Fruit fly (Drosophila melanogaster) whole organism, embryonic: Measurements from ENCODE around the gene Pex10.
A peak's percentile ranks its signal among the peaks of the same experiment; 100 is the strongest.

ENCODE experiments used
- ATbp ChIP-seq: fragments of 200-800 bp; sonication (Bioruptor generic); optimal IDR thresholded peaks from 2 replicates; lab custom pipeline; 2017; ENCODE audit warnings: missing biosample characterization, mild to moderate bottlenecking, missing genetic modification characterization, missing genetic modification reagents
- Antp ChIP-seq: fragments of 200-800 bp; sonication (Bioruptor generic); optimal IDR thresholded peaks from 3 replicates; lab custom pipeline; 2016; ENCODE audit warnings: missing biosample characterization, missing genetic modification characterization
- B-H2 ChIP-seq: fragments of 200-800 bp; sonication (Bioruptor generic); optimal IDR thresholded peaks from 2 replicates; lab custom pipeline; 2018; ENCODE audit warnings: missing biosample characterization, mild to moderate bottlenecking, missing genetic modification characterization
- Bteb2 ChIP-seq: fragments of 200-800 bp; sonication (Bioruptor generic); optimal IDR thresholded peaks from 2 replicates; lab custom pipeline; 2016; ENCODE audit warnings: missing biosample characterization, missing genetic modification characterization
- CG10147 ChIP-seq: fragments of 200-800 bp; sonication (Bioruptor generic); optimal IDR thresholded peaks from 2 replicates; lab custom pipeline; 2019; ENCODE audit warnings: missing biosample characterization, mild to moderate bottlenecking, missing genetic modification characterization, moderate library complexity
- CG10366 ChIP-seq: fragments of 200-800 bp; sonication (Bioruptor generic); IDR thresholded peaks from 2 replicates; pipeline ENCODE4 v1.3.6; 2022; ENCODE audit warnings: missing biosample characterization, missing genetic modification characterization
- CG10654 ChIP-seq: fragments of 200-800 bp; sonication (Bioruptor generic); optimal IDR thresholded peaks from 2 replicates; lab custom pipeline; 2016; ENCODE audit warnings: missing biosample characterization, missing genetic modification characterization
- CG11093 ChIP-seq: fragments of 200-800 bp; sonication (Bioruptor generic); IDR thresholded peaks from 3 replicates; pipeline ENCODE4 v1.3.6; 2022; ENCODE audit warnings: missing biosample characterization, missing genetic modification characterization
- CG11398 ChIP-seq: fragments of 200-800 bp; sonication (Bioruptor generic); optimal IDR thresholded peaks from 2 replicates; lab custom pipeline; 2016; ENCODE audit warnings: missing biosample characterization, missing genetic modification characterization
- CG15696 ChIP-seq: fragments of 200-800 bp; sonication (Bioruptor generic); optimal IDR thresholded peaks from 2 replicates; lab custom pipeline; 2019; ENCODE audit warnings: missing biosample characterization, mild to moderate bottlenecking, missing genetic modification characterization, moderate library complexity
- CG17385 ChIP-seq: fragments of 200-800 bp; sonication (Bioruptor generic); optimal IDR thresholded peaks from 3 replicates; lab custom pipeline; 2018; ENCODE audit warnings: missing biosample characterization, mild to moderate bottlenecking, missing genetic modification characterization
- CG30431 ChIP-seq: fragments of 200-800 bp; sonication (Bioruptor generic); optimal IDR thresholded peaks from 2 replicates; lab custom pipeline; 2017; ENCODE audit warnings: missing biosample characterization, missing genetic modification characterization
- CG31388 ChIP-seq: fragments of 200-800 bp; sonication (Bioruptor generic); optimal IDR thresholded peaks from 2 replicates; lab custom pipeline; 2016; ENCODE audit warnings: missing biosample characterization, missing genetic modification characterization
- CG4617 ChIP-seq: fragments of 200-800 bp; sonication (Bioruptor generic); optimal IDR thresholded peaks from 3 replicates; lab custom pipeline; 2016; ENCODE audit warnings: missing biosample characterization, missing genetic modification characterization, borderline replicate concordance
- CG6272 ChIP-seq: fragments of 200-800 bp; sonication (Bioruptor generic); IDR thresholded peaks from 2 replicates; pipeline ENCODE4 v1.3.6; 2022; ENCODE audit warnings: missing biosample characterization, missing genetic modification characterization
- D19A ChIP-seq: fragments of 200-800 bp; optimal IDR thresholded peaks from 3 replicates; lab custom pipeline; 2019; ENCODE audit warnings: missing biosample characterization, mild to moderate bottlenecking, missing genetic modification characterization, moderate library complexity
- Gug ChIP-seq: fragments of 200-800 bp; sonication (Bioruptor generic); IDR thresholded peaks from 4 replicates; pipeline ENCODE4 v1.3.6; 2022; ENCODE audit warnings: missing biosample characterization, missing genetic modification characterization
- HLH54F ChIP-seq: fragments of 200-800 bp; sonication (Bioruptor generic); optimal IDR thresholded peaks from 3 replicates; lab custom pipeline; 2016; ENCODE audit warnings: missing biosample characterization, missing genetic modification characterization
- Hr39 ChIP-seq: fragments of >200 bp; optimal IDR thresholded peaks from 2 replicates; lab custom pipeline; 2017
- Jarid2 ChIP-seq: fragments of 200-800 bp; sonication (Bioruptor generic); optimal IDR thresholded peaks from 3 replicates; lab custom pipeline; 2017; ENCODE audit warnings: mild to moderate bottlenecking, missing biosample characterization, missing genetic modification reagents, missing genetic modification characterization
- NC2β ChIP-seq: fragments of 200-800 bp; sonication (Bioruptor generic); optimal IDR thresholded peaks from 2 replicates; lab custom pipeline; 2016; ENCODE audit warnings: missing biosample characterization, missing genetic modification characterization
- Neu2 ChIP-seq: fragments of 200-800 bp; sonication (Bioruptor generic); optimal IDR thresholded peaks from 3 replicates; lab custom pipeline; 2016; ENCODE audit warnings: missing biosample characterization, missing genetic modification characterization, borderline replicate concordance
- Ptx1 ChIP-seq: fragments of 200-800 bp; sonication (Bioruptor generic); IDR thresholded peaks from 2 replicates; pipeline ENCODE4 v1.3.6; 2022; ENCODE audit warnings: missing biosample characterization, missing genetic modification characterization
- Taf1 ChIP-seq: fragments of 200-800 bp; sonication (Bioruptor generic); IDR thresholded peaks from 2 replicates; pipeline ENCODE4 v1.3.6; 2022; ENCODE audit warnings: missing biosample characterization, missing genetic modification characterization
- Trl ChIP-seq, 3 experiments: fragments of >200 bp in 2 of 3; fragments of 200-800 bp in 1 of 3; sonication (Bioruptor generic) in 1 of 3; optimal IDR thresholded peaks; 2 replicates in 1 of 3; 3 replicates in 2 of 3; lab custom pipeline; 2016 to 2017; ENCODE audit warnings: missing biosample characterization in 1 of 3, missing genetic modification characterization in 1 of 3
- ap ChIP-seq: fragments of 200-800 bp; sonication (Bioruptor generic); IDR thresholded peaks from 2 replicates; pipeline ENCODE4 v1.3.6; 2022; ENCODE audit warnings: missing biosample characterization, missing genetic modification characterization
- az2 ChIP-seq: fragments of 200-800 bp; sonication (Bioruptor generic); optimal IDR thresholded peaks from 3 replicates; lab custom pipeline; 2016; ENCODE audit warnings: missing biosample characterization, missing genetic modification characterization
- cwo ChIP-seq: fragments of 200-800 bp; sonication (Bioruptor generic); optimal IDR thresholded peaks from 3 replicates; lab custom pipeline; 2017; ENCODE audit warnings: missing biosample characterization, missing genetic modification characterization, mild to moderate bottlenecking, moderate library complexity, missing genetic modification reagents
- dm ChIP-seq: fragments of 200-800 bp; sonication (Bioruptor generic); optimal IDR thresholded peaks from 3 replicates; lab custom pipeline; 2016; ENCODE audit warnings: missing biosample characterization, missing genetic modification characterization
- dmrt11E ChIP-seq: fragments of 200-800 bp; sonication (Bioruptor generic); optimal IDR thresholded peaks from 3 replicates; lab custom pipeline; 2018; ENCODE audit warnings: missing biosample characterization, mild to moderate bottlenecking, missing genetic modification characterization, moderate library complexity
- exex ChIP-seq: fragments of 200-800 bp; sonication (Bioruptor generic); optimal IDR thresholded peaks from 4 replicates; lab custom pipeline; 2018; ENCODE audit warnings: missing biosample characterization, mild to moderate bottlenecking, missing genetic modification characterization, moderate library complexity
- fd64A ChIP-seq: fragments of 200-800 bp; sonication (Bioruptor generic); optimal IDR thresholded peaks from 3 replicates; lab custom pipeline; 2018; ENCODE audit warnings: missing biosample characterization, mild to moderate bottlenecking, missing genetic modification characterization
- gem ChIP-seq: fragments of 200-800 bp; sonication (Bioruptor generic); optimal IDR thresholded peaks from 2 replicates; lab custom pipeline; 2019; ENCODE audit warnings: missing biosample characterization, mild to moderate bottlenecking, missing genetic modification characterization, moderate library complexity
- her ChIP-seq: fragments of 200-800 bp; sonication (Bioruptor generic); optimal IDR thresholded peaks from 2 replicates; lab custom pipeline; 2016; ENCODE audit warnings: missing biosample characterization, missing genetic modification characterization
- jing ChIP-seq: fragments of 200-800 bp; sonication (Bioruptor generic); optimal IDR thresholded peaks from 2 replicates; lab custom pipeline; 2018; ENCODE audit warnings: missing biosample characterization, mild to moderate bottlenecking, missing genetic modification characterization
- ken ChIP-seq: fragments of 200-800 bp; sonication (Bioruptor generic); IDR thresholded peaks from 3 replicates; pipeline ENCODE4 v1.3.6; 2022; ENCODE audit warnings: missing biosample characterization, missing genetic modification characterization
- mirr ChIP-seq: fragments of 200-800 bp; sonication (Bioruptor generic); optimal IDR thresholded peaks from 3 replicates; lab custom pipeline; 2018; ENCODE audit warnings: missing biosample characterization, mild to moderate bottlenecking, missing genetic modification characterization
- mld ChIP-seq: fragments of 200-800 bp; sonication (Bioruptor generic); IDR thresholded peaks from 3 replicates; pipeline ENCODE4 v1.3.6; 2022; ENCODE audit warnings: missing biosample characterization, missing genetic modification characterization; ENCODE audit not compliant: partially characterized antibody
- nmo ChIP-seq: fragments of 200-800 bp; sonication (Bioruptor generic); optimal IDR thresholded peaks from 2 replicates; lab custom pipeline; 2018; ENCODE audit warnings: missing biosample characterization, mild to moderate bottlenecking, missing genetic modification characterization, moderate library complexity
- odd ChIP-seq: fragments of 200-800 bp; sonication (Bioruptor generic); optimal IDR thresholded peaks from 2 replicates; lab custom pipeline; 2017; ENCODE audit warnings: missing biosample characterization, mild to moderate bottlenecking, missing genetic modification characterization
- org-1 ChIP-seq: fragments of 200-800 bp; sonication (Bioruptor generic); optimal IDR thresholded peaks from 2 replicates; lab custom pipeline; 2017; ENCODE audit warnings: missing biosample characterization, missing genetic modification characterization
- row ChIP-seq: fragments of 200-800 bp; sonication (Bioruptor generic); IDR thresholded peaks from 3 replicates; pipeline ENCODE4 v1.3.6; 2022; ENCODE audit warnings: missing biosample characterization, missing genetic modification characterization
- sd ChIP-seq: fragments of 200-800 bp; sonication (Bioruptor generic); optimal IDR thresholded peaks from 3 replicates; lab custom pipeline; 2018; ENCODE audit warnings: missing biosample characterization, mild to moderate bottlenecking, missing genetic modification characterization, moderate library complexity
- slou ChIP-seq: fragments of 200-800 bp; sonication (Bioruptor generic); optimal IDR thresholded peaks from 3 replicates; lab custom pipeline; 2016; ENCODE audit warnings: missing biosample characterization, missing genetic modification characterization
- slp2 ChIP-seq: fragments of 200-800 bp; sonication (Bioruptor generic); optimal IDR thresholded peaks from 2 replicates; lab custom pipeline; 2016; ENCODE audit warnings: missing biosample characterization, missing genetic modification characterization
- tna ChIP-seq: fragments of 200-800 bp; sonication (Bioruptor generic); IDR thresholded peaks from 2 replicates; pipeline ENCODE4 v1.3.6; 2022; ENCODE audit warnings: missing biosample characterization, missing genetic modification characterization; ENCODE audit not compliant: partially characterized antibody
- trem ChIP-seq: fragments of 200-800 bp; optimal IDR thresholded peaks from 3 replicates; lab custom pipeline; 2019; ENCODE audit warnings: missing biosample characterization, mild to moderate bottlenecking, missing genetic modification characterization, moderate library complexity
- trh ChIP-seq: fragments of 200-800 bp; sonication (Bioruptor generic); optimal IDR thresholded peaks from 2 replicates; lab custom pipeline; 2016; ENCODE audit warnings: missing biosample characterization, missing genetic modification characterization
- z ChIP-seq: fragments of 200-800 bp; sonication (Bioruptor generic); IDR thresholded peaks from 3 replicates; pipeline ENCODE4 v1.3.6; 2022; ENCODE audit warnings: missing biosample characterization, missing genetic modification characterization
- zf30C ChIP-seq: fragments of 200-800 bp; sonication (Bioruptor generic); optimal IDR thresholded peaks from 3 replicates; lab custom pipeline; 2018; ENCODE audit warnings: missing biosample characterization, mild to moderate bottlenecking, missing genetic modification characterization

Gene Pex10

dm6 chr3L:1533699-1534431, 24.2 kb upstream of the Pex10 start, which contains the start of gene Iml1 (continued):
- TF ChIP-seq Trl (optimal IDR thresholded peaks at IDR 0.05; lab: Kevin White, UChicago) (no peak), Trl (GFP tag; optimal IDR thresholded peaks at IDR 0.05; lab: Kevin White, UChicago) (peak; percentile 32), org-1 (no peak), D19A (no peak), CG15696 (tag; lab: Kevin White, UChicago) (peak; percentile 6), B-H2 (GFP tag; lab: Kevin White, UChicago) (no peak), trh (GFP tag; lab: Kevin White, UChicago) (no peak), Neu2 (GFP tag; lab: Kevin White, UChicago) (no peak), ATbp (GFP tag; lab: Kevin White, UChicago) (no peak), cwo (GFP tag; lab: Kevin White, UChicago) (peak; percentile 12), nmo (peak; percentile 71), CG10147 (GFP tag; lab: Kevin White, UChicago) (no peak), CG11398 (GFP tag; lab: Kevin White, UChicago) (no peak), ken (0 out of 3 replicates have a peak, but pooled peaks have one; percentile 23), NC2β (GFP tag; lab: Kevin White, UChicago) (no peak), Bteb2 (no peak), CG17385 (GFP tag; lab: Kevin White, UChicago) (no peak), Antp (GFP tag; lab: Kevin White, UChicago) (peak; percentile 40), trem (tag; lab: Kevin White, UChicago) (peak; percentile 34), az2 (no peak), CG6272 (GFP tag; lab: Robert Waterston, UW) (peak; percentile 63), jing (no peak), Ptx1 (GFP tag; lab: Robert Waterston, UW) (peak; percentile 75), slp2 (GFP tag; lab: Kevin White, UChicago) (no peak), ap (peak; percentile 21; the same call in 1 of the 2 replicates), CG10654 (peak; percentile 35), z (no peak), dmrt11E (no peak), odd (GFP tag; lab: Kevin White, UChicago) (no peak), mld (GFP tag; lab: Robert Waterston, UW) (no peak), CG11093 (GFP tag; lab: Robert Waterston, UW) (no peak), zf30C (GFP tag; lab: Kevin White, UChicago) (no peak), CG10366 (no peak), slou (GFP tag; lab: Kevin White, UChicago) (peak; percentile 28), gem (tag; lab: Kevin White, UChicago) (no peak), CG4617 (GFP tag; lab: Kevin White, UChicago) (peak; percentile 44), CG30431 (GFP tag; lab: Kevin White, UChicago) (no peak), Taf1 (0 out of 2 replicates have a peak, but pooled peaks have one; percentile 17), CG31388 (GFP tag; lab: Kevin White, UChicago) (no peak), Jarid2 (GFP tag; lab: Kevin White, UChicago) (no peak), Hr39 (lab: Kevin White, UChicago) (no peak), mirr (GFP tag; lab: Kevin White, UChicago) (no peak), HLH54F (GFP tag; lab: Kevin White, UChicago) (peak; percentile 6), Gug (GFP tag; lab: Robert Waterston, UW) (peak; percentile 78), tna (no peak), dm (GFP tag; lab: Kevin White, UChicago) (no peak), row (peak; percentile 83), sd (tag; lab: Kevin White, UChicago) (no peak), exex (tag; lab: Kevin White, UChicago) (peak; percentile 49), fd64A (GFP tag; lab: Kevin White, UChicago) (no peak), her (GFP tag; lab: Kevin White, UChicago) (no peak)
